Worm (Caenorhabditis elegans) whole organism, early embryonic: ENCODE results near the gene prx-19.

Source experiments
- ceh-13 ChIP-seq: fragments of 200-800 bp; sonication (Bioruptor generic); optimal IDR thresholded peaks from 2 replicates; lab custom pipeline; 2018; ENCODE audit warnings: mild to moderate bottlenecking, missing genetic modification characterization, missing compliant biosample characterization
- flt-1 ChIP-seq: fragments of 200-800 bp; sonication (Bioruptor generic); IDR thresholded peaks from 2 replicates; pipeline ENCODE4 v1.3.6; 2022; ENCODE audit warnings: missing genetic modification characterization, missing compliant biosample characterization
- hmbx-1 ChIP-seq: sonication (generic microtip); optimal IDR thresholded peaks from 2 replicates; lab custom pipeline; 2016; ENCODE audit warnings: mild to moderate bottlenecking, missing genetic modification characterization, missing compliant biosample characterization
- scrt-1 ChIP-seq: fragments of 200-800 bp; sonication (Bioruptor generic); IDR thresholded peaks from 2 replicates; pipeline ENCODE4 v1.3.6; 2022; ENCODE audit warnings: missing genetic modification characterization, missing compliant biosample characterization

- TF ChIP-seq flt-1 (GFP tag; lab: Robert Waterston, UW) (no peak), ceh-13 (GFP tag; lab: Kevin White, UChicago) (no peak), hmbx-1 (tag; lab: Kevin White, UChicago) (no peak), scrt-1 (GFP tag; lab: Robert Waterston, UW) (no peak)
These were observed at the start of gene prx-19 for ce11 chrIII:8809245-8809971.
